Fruit fly (Drosophila melanogaster) S2 (cell line): ENCODE data around the gene Pgam5.

Experiments used
- CG8478 ChIP-seq: fragments of >200 bp; optimal IDR thresholded peaks from 2 replicates; lab custom pipeline; 2018
- CTCF ChIP-seq, 2 experiments: fragments of >200 bp; optimal IDR thresholded peaks; 2 replicates each; lab custom pipeline; 2018

DNA sequence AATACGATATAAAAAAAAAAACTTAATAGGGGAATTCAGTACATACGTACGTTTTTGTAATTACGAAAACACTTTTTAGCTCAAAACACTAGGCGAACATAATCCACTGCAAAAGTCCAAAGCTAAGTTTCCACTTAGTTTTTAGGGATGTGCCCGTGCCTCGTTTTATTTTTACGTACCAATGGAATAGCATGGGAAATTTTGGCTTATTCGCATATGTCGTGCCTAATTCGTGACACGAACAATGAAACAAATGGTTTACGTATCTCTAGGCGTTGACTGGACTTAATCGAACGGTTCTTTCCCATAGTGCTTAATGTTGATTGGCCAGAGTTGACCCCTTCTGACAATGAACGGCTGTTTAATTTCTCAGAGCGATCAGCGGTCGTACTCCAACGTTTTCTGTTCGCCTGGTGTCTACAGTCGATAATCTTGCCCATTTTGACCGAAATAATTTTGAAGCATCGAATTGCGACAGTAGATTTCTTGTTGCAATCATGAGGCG is 6.3 kb upstream of the Pgam5 start, which contains the start of gene CG14818:
- TF ChIP-seq CTCF (optimal IDR thresholded peaks at IDR 0.05; lab: Kevin White, UChicago) (no peak), CG8478 (no peak)
